Worm (Caenorhabditis elegans): ENCODE measurements around the gene ced-10.

ced-10 gene

DNA sequence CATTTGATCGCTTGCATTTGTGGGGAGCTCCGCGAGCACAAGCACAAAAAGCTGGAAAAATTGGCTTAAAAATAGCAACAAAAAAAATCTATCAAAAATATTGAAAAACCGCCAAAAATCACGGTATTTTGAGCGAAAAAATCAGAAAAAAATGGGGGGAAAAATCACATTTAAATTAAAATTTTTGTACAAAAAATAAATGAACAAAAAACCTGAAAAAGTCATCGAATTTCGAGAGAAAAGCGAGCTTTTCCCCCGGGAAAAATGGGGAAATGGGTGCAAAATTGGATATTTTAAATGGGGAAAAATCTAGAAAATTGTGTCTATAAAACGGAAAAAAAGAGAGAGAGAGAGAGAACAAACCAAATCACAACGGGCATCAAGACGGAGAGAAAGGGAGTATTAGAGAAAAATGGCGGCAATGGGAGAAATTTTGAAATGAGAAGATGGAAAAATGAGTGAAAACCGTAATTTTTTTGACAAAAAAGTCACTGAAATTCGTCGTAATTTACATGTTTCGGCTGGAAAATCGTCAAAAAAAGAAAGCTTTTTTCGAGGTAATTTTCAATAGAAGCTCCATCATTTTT lies at the start of gene ced-10:
ced-10 (minus strand) TSS at position 51 of the 587 bp plus-strand sequence.
- TF ChIP-seq ZK185.1 (tag; optimal IDR thresholded peaks at IDR 0.05; ENCODE audit: poor library complexity, severe bottlenecking), result no peak
- TF ChIP-seq ztf-22 (GFP tag; optimal IDR thresholded peaks at IDR 0.05), result no peak
- TF ChIP-seq egrh-3 (GFP tag; IDR thresholded peaks at IDR 0.05), result no peak
- no peak for TF ChIP-seq somi-1 (GFP tag; optimal IDR thresholded peaks at IDR 0.05)
- TF ChIP-seq attf-3 (GFP tag; conservative IDR thresholded peaks at IDR 0.05), result no peak
- no peak for TF ChIP-seq madf-8 (GFP tag; conservative IDR thresholded peaks at IDR 0.05)
- TF ChIP-seq B0035.1 (tag; optimal IDR thresholded peaks at IDR 0.05), result no peak
- no peak for TF ChIP-seq F37B4.10 (GFP tag; IDR thresholded peaks at IDR 0.05)
- TF ChIP-seq ceh-79 (tag; optimal IDR thresholded peaks at IDR 0.05), result no peak
- no peak for TF ChIP-seq Y67H2A.10 (GFP tag; conservative IDR thresholded peaks at IDR 0.05)
- TF ChIP-seq snpc-3.4 (tag; optimal IDR thresholded peaks at IDR 0.05), result no peak
- no peak for TF ChIP-seq mel-28 (tag; optimal IDR thresholded peaks at IDR 0.05; ENCODE audit: borderline replicate concordance)
- no peak for TF ChIP-seq C06A6.2 (GFP tag; conservative IDR thresholded peaks at IDR 0.05)
- no peak for TF ChIP-seq lin-54 (GFP tag; optimal IDR thresholded peaks at IDR 0.05)
- TF ChIP-seq ceh-100 (GFP tag; IDR thresholded peaks at IDR 0.05), result no peak
- TF ChIP-seq Y56A3A.18 (GFP tag; IDR thresholded peaks at IDR 0.05), result no peak
- no peak for TF ChIP-seq die-1 (tag; optimal IDR thresholded peaks at IDR 0.05)
- TF ChIP-seq attf-5 (GFP tag; optimal IDR thresholded peaks at IDR 0.05), result no peak
- TF ChIP-seq hlh-26 (GFP tag; conservative IDR thresholded peaks at IDR 0.05), result no peak
- no peak for TF ChIP-seq egl-44 (GFP tag; IDR thresholded peaks at IDR 0.05)

DNA sequence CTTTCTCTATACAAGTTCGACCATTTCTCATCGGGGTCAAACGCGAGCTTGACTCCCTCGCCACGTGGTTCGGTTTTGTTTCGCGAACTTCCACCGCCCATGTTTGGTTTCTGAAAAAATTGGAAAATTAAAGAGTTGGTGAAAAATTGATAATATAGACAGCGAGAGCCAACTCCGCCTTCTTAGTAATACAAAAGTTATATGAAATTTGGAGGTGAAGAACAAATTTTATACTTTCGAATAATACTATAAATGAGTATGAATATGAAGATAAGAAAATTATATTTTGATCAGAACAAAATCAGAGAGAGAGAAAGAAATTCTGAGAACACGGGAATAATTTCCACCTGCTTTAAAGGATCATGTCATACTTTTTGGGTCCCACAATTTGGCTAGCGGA lies 48.0 kb upstream of the ced-10 start, which contains the start of gene osm-9:
osm-9 (minus strand) TSS at position 101 of the 400 bp plus-strand sequence.
- TF ChIP-seq akir-1 (GFP tag; optimal IDR thresholded peaks at IDR 0.05) (no peak), lin-26 (GFP tag; IDR thresholded peaks at IDR 0.05) (no peak), aptf-3 (GFP tag; IDR thresholded peaks at IDR 0.05) (no peak), mxl-1 (tag; optimal IDR thresholded peaks at IDR 0.05) (no peak), F22D6.2 (tag; optimal IDR thresholded peaks at IDR 0.05) (no peak), ztf-28 (GFP tag; IDR thresholded peaks at IDR 0.05) (no peak), madf-6 (GFP tag; IDR thresholded peaks at IDR 0.05) (no peak), ztf-25 (GFP tag; IDR thresholded peaks at IDR 0.05) (no peak), lin-54 (GFP tag; optimal IDR thresholded peaks at IDR 0.05) (no peak), B0035.1 (tag; optimal IDR thresholded peaks at IDR 0.05) (no peak), pbrm-1 (GFP tag; IDR thresholded peaks at IDR 0.05) (no peak)

DNA sequence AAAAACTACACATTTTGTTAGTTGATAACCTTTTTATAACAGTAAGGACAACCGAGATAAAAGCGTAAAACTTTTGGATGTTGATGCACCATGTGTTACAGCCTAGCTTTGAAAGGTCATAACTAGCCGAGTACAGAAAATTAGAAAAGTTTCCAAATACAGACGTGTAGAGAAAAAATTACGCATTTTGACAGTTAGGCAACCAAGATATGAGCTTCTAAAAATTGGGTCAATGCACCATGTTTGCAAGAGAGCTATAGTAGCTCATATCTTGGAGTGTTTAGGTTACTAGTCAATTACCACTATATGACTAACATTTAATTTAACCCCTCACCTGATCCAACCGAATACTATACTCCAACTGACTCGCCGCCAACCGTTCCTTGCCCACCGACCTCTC lies 43.6 kb upstream of the ced-10 start:
- TF ChIP-seq ztf-18 (tag; optimal IDR thresholded peaks at IDR 0.05), result no peak
- no peak for TF ChIP-seq hrde-1 (tag; optimal IDR thresholded peaks at IDR 0.05; ENCODE audit: borderline replicate concordance)
- TF ChIP-seq D2030.7 (GFP tag; IDR thresholded peaks at IDR 0.05), result no peak
- no peak for TF ChIP-seq nfya-1 (tag; optimal IDR thresholded peaks at IDR 0.05; ENCODE audit: borderline replicate concordance, insufficient read depth)
- no peak for TF ChIP-seq nhr-90 (tag; optimal IDR thresholded peaks at IDR 0.05)
- TF ChIP-seq C06A6.2 (GFP tag; conservative IDR thresholded peaks at IDR 0.05), result no peak
- no peak for TF ChIP-seq madf-8 (GFP tag; conservative IDR thresholded peaks at IDR 0.05)
- no peak for TF ChIP-seq attf-6 (GFP tag; IDR thresholded peaks at IDR 0.05)
- no peak for TF ChIP-seq zim-3 (tag; optimal IDR thresholded peaks at IDR 0.05)
- no peak for TF ChIP-seq ceh-27 (GFP tag; optimal IDR thresholded peaks at IDR 0.05)
- TF ChIP-seq fkh-3 (tag; optimal IDR thresholded peaks at IDR 0.05), result no peak
- TF ChIP-seq lir-1 (GFP tag; conservative IDR thresholded peaks at IDR 0.05), result no peak
- TF ChIP-seq efl-1 (GFP tag; optimal IDR thresholded peaks at IDR 0.05), result no peak
- TF ChIP-seq nfya-2 (GFP tag; IDR thresholded peaks at IDR 0.05), result no peak
- TF ChIP-seq lin-40 (tag; optimal IDR thresholded peaks at IDR 0.05), result no peak
- TF ChIP-seq F57C9.4 (tag; optimal IDR thresholded peaks at IDR 0.05), result no peak
- TF ChIP-seq akir-1 (GFP tag; optimal IDR thresholded peaks at IDR 0.05), result no peak
- TF ChIP-seq ztf-3 (GFP tag; optimal IDR thresholded peaks at IDR 0.05), result no peak

All from whole organism, young adult.